Fruit fly (Drosophila melanogaster): ENCODE results near the gene Nek2.

The Nek2 gene

dm6 chrX:7937588-7938481, 46.4 kb upstream of the Nek2 start (continued):
- TF ChIP-seq onecut (GFP tag; IDR thresholded peaks at IDR 0.05) (peak; percentile 71), PHDP (tag; optimal IDR thresholded peaks at IDR 0.05) (peak; percentile 72), Med (GFP tag) (peak; percentile 92), eyg (GFP tag; optimal IDR thresholded peaks at IDR 0.05) (peak; percentile 71), CG10147 (GFP tag; optimal IDR thresholded peaks at IDR 0.05) (peak; percentile 46), TFAM (GFP tag; optimal IDR thresholded peaks at IDR 0.05) (peak; percentile 40), CG4328 (GFP tag; optimal IDR thresholded peaks at IDR 0.05) (peak; percentile 80), Jarid2 (GFP tag; optimal IDR thresholded peaks at IDR 0.05) (peak; percentile 4), CG10209 (GFP tag; optimal IDR thresholded peaks at IDR 0.05) (peak; percentile 82), B-H1 (GFP tag; IDR thresholded peaks at IDR 0.05) (peak; percentile 54; the same call in 2 of the 3 replicates), CG2129 (GFP tag; IDR thresholded peaks at IDR 0.05; ENCODE audit: partially characterized antibody) (no peak), chm (GFP tag; IDR thresholded peaks at IDR 0.05) (peak; percentile 54; the same call in 1 of the 2 replicates), dati (GFP tag; IDR thresholded peaks at IDR 0.05) (peak; percentile 36; the same call in 1 of the 2 replicates), CG4282 (GFP tag; optimal IDR thresholded peaks at IDR 0.05) (peak; percentile 80), gcm (GFP tag; optimal IDR thresholded peaks at IDR 0.05) (peak; percentile 78), CG1233 (GFP tag; optimal IDR thresholded peaks at IDR 0.05) (peak; percentile 77), sc (optimal IDR thresholded peaks at IDR 0.05) (no peak), sc (GFP tag; optimal IDR thresholded peaks at IDR 0.05) (peak; percentile 88), Scr (GFP tag; IDR thresholded peaks at IDR 0.05; ENCODE audit: partially characterized antibody) (no peak), sr (GFP tag; IDR thresholded peaks at IDR 0.05) (no peak), ham (GFP tag; IDR thresholded peaks at IDR 0.05) (no peak), ara (GFP tag; IDR thresholded peaks at IDR 0.05) (peak; percentile 47; the same call in 1 of the 2 replicates), CG17829 (tag; optimal IDR thresholded peaks at IDR 0.05) (peak; percentile 83), Tbp (GFP tag; optimal IDR thresholded peaks at IDR 0.05) (no peak), Usf (GFP tag; optimal IDR thresholded peaks at IDR 0.05) (peak; percentile 68), CG10267 (tag; optimal IDR thresholded peaks at IDR 0.05) (peak; percentile 73), Nf-YC (tag; optimal IDR thresholded peaks at IDR 0.05) (peak; percentile 62), Kr (GFP tag; optimal IDR thresholded peaks at IDR 0.05) (no peak), Lim3 (GFP tag; IDR thresholded peaks at IDR 0.05) (peak; percentile 14; the same call in 1 of the 2 replicates), CG8359 (GFP tag; optimal IDR thresholded peaks at IDR 0.05; ENCODE audit: borderline replicate concordance) (peak; percentile 48), her (GFP tag; optimal IDR thresholded peaks at IDR 0.05) (peak; percentile 53), pum (GFP tag; optimal IDR thresholded peaks at IDR 0.05) (peak; percentile 86), pan (optimal IDR thresholded peaks at IDR 0.05) (no peak), pan (GFP tag; optimal IDR thresholded peaks at IDR 0.05 in 1 of 2, IDR thresholded peaks at IDR 0.05 in 1 of 2) (peak in 1 of 2 experiments; percentile 64), NC2α (GFP tag; optimal IDR thresholded peaks at IDR 0.05) (peak; percentile 78), Atf3 (GFP tag; optimal IDR thresholded peaks at IDR 0.05) (peak; percentile 81), CG4707 (GFP tag; optimal IDR thresholded peaks at IDR 0.05) (peak; percentile 98), chif (GFP tag; optimal IDR thresholded peaks at IDR 0.05) (peak; percentile 86 to 92), gsb-n (tag; optimal IDR thresholded peaks at IDR 0.05) (peak; percentile 79), Mad (GFP tag; optimal IDR thresholded peaks at IDR 0.05) (peak; percentile 46), peb (GFP tag; IDR thresholded peaks at IDR 0.05) (peak; percentile 75), CG9797 (GFP tag; optimal IDR thresholded peaks at IDR 0.05) (peak; percentile 14), gcm2 (GFP tag; optimal IDR thresholded peaks at IDR 0.05) (peak; percentile 23), lab (GFP tag; optimal IDR thresholded peaks at IDR 0.05) (peak; percentile 65), CG11695 (GFP tag; IDR thresholded peaks at IDR 0.05) (peak; percentile 78), Ssrp (tag; optimal IDR thresholded peaks at IDR 0.05) (peak; percentile 88), CG8290 (GFP tag; optimal IDR thresholded peaks at IDR 0.05) (peak; percentile 51), CG8290 (tag; optimal IDR thresholded peaks at IDR 0.05) (peak in 1 of 2 experiments; percentile 59), wor (GFP tag; IDR thresholded peaks at IDR 0.05) (peak; percentile 83)

Measured in whole organism, embryonic.